Fruit fly (Drosophila melanogaster) whole organism, prepupa: ENCODE measurements around the gene mio.

ENCODE experiments used
- Blimp-1 ChIP-seq: fragments of 200-800 bp; sonication (Bioruptor generic); optimal IDR thresholded peaks from 3 replicates; lab custom pipeline; 2017; ENCODE audit warnings: missing biosample characterization, missing genetic modification characterization, mild to moderate bottlenecking, moderate library complexity, missing genetic modification reagents
- CG11294 ChIP-seq: fragments of 200-800 bp; sonication (Bioruptor generic); IDR thresholded peaks from 2 replicates; pipeline ENCODE4 v1.3.6; 2022; ENCODE audit warnings: missing biosample characterization, missing genetic modification characterization
- CG11762 ChIP-seq: fragments of 200-800 bp; sonication (Bioruptor generic); optimal IDR thresholded peaks from 3 replicates; lab custom pipeline; 2016; ENCODE audit warnings: missing biosample characterization, missing genetic modification characterization; ENCODE audit not compliant: insufficient read depth
- CG11902 ChIP-seq: fragments of 200-800 bp; sonication (Bioruptor generic); optimal IDR thresholded peaks from 3 replicates; lab custom pipeline; 2016; ENCODE audit warnings: missing biosample characterization, missing genetic modification characterization
- CG15336 ChIP-seq: fragments of 200-800 bp; sonication (Bioruptor generic); IDR thresholded peaks from 2 replicates; pipeline ENCODE4 v1.3.6; 2022; ENCODE audit warnings: missing biosample characterization, missing genetic modification characterization
- CG3032 ChIP-seq: fragments of 200-800 bp; optimal IDR thresholded peaks from 2 replicates; lab custom pipeline; 2019; ENCODE audit warnings: missing biosample characterization, mild to moderate bottlenecking, missing genetic modification characterization, moderate library complexity
- CG31627 ChIP-seq: fragments of 200-800 bp; sonication (Bioruptor generic); optimal IDR thresholded peaks from 3 replicates; lab custom pipeline; 2016; ENCODE audit warnings: missing biosample characterization, missing genetic modification characterization
- CG32006 ChIP-seq: fragments of 200-800 bp; sonication (Bioruptor generic); optimal IDR thresholded peaks from 3 replicates; lab custom pipeline; 2017; ENCODE audit warnings: missing biosample characterization, mild to moderate bottlenecking, missing genetic modification characterization
- CG34406 ChIP-seq: fragments of 200-800 bp; sonication (Bioruptor generic); optimal IDR thresholded peaks from 3 replicates; lab custom pipeline; 2016; ENCODE audit warnings: missing biosample characterization, missing genetic modification characterization
- CG3919 ChIP-seq: fragments of 200-800 bp; sonication (Bioruptor generic); optimal IDR thresholded peaks from 3 replicates; lab custom pipeline; 2016; ENCODE audit warnings: missing biosample characterization, missing genetic modification characterization
- CG4318 ChIP-seq: fragments of 200-800 bp; sonication (Bioruptor generic); optimal IDR thresholded peaks from 3 replicates; lab custom pipeline; 2017; ENCODE audit warnings: missing biosample characterization, mild to moderate bottlenecking, missing genetic modification characterization
- CG6163 ChIP-seq: fragments of 200-800 bp; sonication (Bioruptor generic); IDR thresholded peaks from 3 replicates; pipeline ENCODE4 v1.3.6; 2022; ENCODE audit warnings: missing biosample characterization, missing genetic modification characterization
- CG6276 ChIP-seq: fragments of 200-800 bp; sonication (Bioruptor generic); optimal IDR thresholded peaks from 2 replicates; lab custom pipeline; 2017; ENCODE audit warnings: missing biosample characterization, mild to moderate bottlenecking, missing genetic modification characterization
- CG6792 ChIP-seq: fragments of 200-800 bp; sonication (Bioruptor generic); optimal IDR thresholded peaks from 3 replicates; lab custom pipeline; 2016; ENCODE audit warnings: missing biosample characterization, missing genetic modification characterization
- CG6854 ChIP-seq: fragments of 200-800 bp; sonication (Bioruptor generic); optimal IDR thresholded peaks from 2 replicates; lab custom pipeline; 2017; ENCODE audit warnings: missing biosample characterization, mild to moderate bottlenecking, missing genetic modification characterization
- CG7368 ChIP-seq: fragments of 200-800 bp; sonication (Bioruptor generic); optimal IDR thresholded peaks from 3 replicates; lab custom pipeline; 2016; ENCODE audit warnings: missing biosample characterization, missing genetic modification characterization
- CG8119 ChIP-seq: fragments of 200-800 bp; sonication (Bioruptor generic); IDR thresholded peaks from 3 replicates; pipeline ENCODE4 v1.3.6; 2022; ENCODE audit warnings: missing biosample characterization, missing genetic modification characterization
- CG8319 ChIP-seq: fragments of 200-800 bp; sonication (Bioruptor generic); optimal IDR thresholded peaks from 3 replicates; lab custom pipeline; 2016; ENCODE audit warnings: missing biosample characterization, missing genetic modification characterization
- CG8632 ChIP-seq: fragments of 200-800 bp; sonication (Bioruptor generic); optimal IDR thresholded peaks from 3 replicates; lab custom pipeline; 2016; ENCODE audit warnings: missing biosample characterization, missing genetic modification characterization
- CG9139 ChIP-seq: fragments of 200-800 bp; sonication (Bioruptor generic); optimal IDR thresholded peaks from 3 replicates; lab custom pipeline; 2017; ENCODE audit warnings: missing biosample characterization, mild to moderate bottlenecking, missing genetic modification characterization
- Eip75B ChIP-seq: fragments of 200-800 bp; sonication (Bioruptor generic); optimal IDR thresholded peaks from 3 replicates; lab custom pipeline; 2016; ENCODE audit warnings: missing biosample characterization, missing genetic modification characterization
- Eip78C ChIP-seq: fragments of 200-800 bp; sonication (Bioruptor generic); peaks from one replicate; lab custom pipeline; 2016; ENCODE audit warnings: missing biosample characterization, missing genetic modification characterization
- Eip93F ChIP-seq: fragments of 200-800 bp; sonication (Bioruptor generic); optimal IDR thresholded peaks from 2 replicates; lab custom pipeline; 2016; ENCODE audit warnings: missing biosample characterization, mild to moderate bottlenecking, missing genetic modification characterization
- Ets21C ChIP-seq: fragments of 200-800 bp; sonication (Bioruptor generic); optimal IDR thresholded peaks from 3 replicates; lab custom pipeline; 2016; ENCODE audit warnings: missing biosample characterization, missing genetic modification characterization
- Ets96B ChIP-seq: fragments of 200-800 bp; optimal IDR thresholded peaks from 2 replicates; lab custom pipeline; 2019; ENCODE audit warnings: missing biosample characterization, mild to moderate bottlenecking, missing genetic modification characterization, moderate library complexity
- Gug ChIP-seq: fragments of 200-800 bp; sonication (Bioruptor generic); IDR thresholded peaks from 2 replicates; pipeline ENCODE4 v1.3.6; 2022; ENCODE audit warnings: missing biosample characterization, missing genetic modification characterization
- Hr39 ChIP-seq: fragments of 200-800 bp; sonication (Bioruptor generic); optimal IDR thresholded peaks from 2 replicates; lab custom pipeline; 2016; ENCODE audit warnings: missing biosample characterization, missing genetic modification characterization
- Lpt ChIP-seq: fragments of 200-800 bp; sonication (Bioruptor generic); optimal IDR thresholded peaks from 3 replicates; lab custom pipeline; 2016; ENCODE audit warnings: missing biosample characterization, missing genetic modification characterization
- Met ChIP-seq: fragments of 200-800 bp; sonication (Bioruptor generic); optimal IDR thresholded peaks from 3 replicates; lab custom pipeline; 2016; ENCODE audit warnings: missing biosample characterization, missing genetic modification characterization
- Sox102F ChIP-seq: fragments of 200-800 bp; sonication (Bioruptor generic); optimal IDR thresholded peaks from 2 replicates; lab custom pipeline; 2016; ENCODE audit warnings: missing biosample characterization, mild to moderate bottlenecking, missing genetic modification characterization
- Sox14 ChIP-seq: fragments of 200-800 bp; sonication (Bioruptor generic); optimal IDR thresholded peaks from 3 replicates; lab custom pipeline; 2016; ENCODE audit warnings: missing biosample characterization, missing genetic modification characterization
- Sox15 ChIP-seq: fragments of 200-800 bp; sonication (Bioruptor generic); optimal IDR thresholded peaks from 3 replicates; lab custom pipeline; 2016; ENCODE audit warnings: missing biosample characterization, missing genetic modification characterization
- achi ChIP-seq: fragments of 200-800 bp; sonication (Bioruptor generic); optimal IDR thresholded peaks from 3 replicates; lab custom pipeline; 2016; ENCODE audit warnings: missing biosample characterization, missing genetic modification characterization
- cyc ChIP-seq: fragments of 200-800 bp; sonication (Bioruptor generic); optimal IDR thresholded peaks from 3 replicates; lab custom pipeline; 2016; ENCODE audit warnings: missing biosample characterization, missing genetic modification characterization
- dac ChIP-seq: fragments of 200-800 bp; sonication (Bioruptor generic); optimal IDR thresholded peaks from 2 replicates; lab custom pipeline; 2017; ENCODE audit warnings: missing biosample characterization, mild to moderate bottlenecking, missing genetic modification characterization
- dsx ChIP-seq: fragments of 200-800 bp; optimal IDR thresholded peaks from 3 replicates; lab custom pipeline; 2019; ENCODE audit warnings: missing biosample characterization, mild to moderate bottlenecking, missing genetic modification characterization, moderate library complexity; ENCODE audit not compliant: poor library complexity, severe bottlenecking
- eg ChIP-seq: fragments of 200-800 bp; sonication (Bioruptor generic); IDR thresholded peaks from 3 replicates; pipeline ENCODE4 v1.3.6; 2022; ENCODE audit warnings: missing biosample characterization, missing genetic modification characterization
- esn ChIP-seq: fragments of 200-800 bp; sonication (Bioruptor generic); optimal IDR thresholded peaks from 2 replicates; lab custom pipeline; 2016; ENCODE audit warnings: missing biosample characterization, mild to moderate bottlenecking, missing genetic modification characterization, moderate library complexity
- fkh ChIP-seq: fragments of 200-800 bp; sonication (Bioruptor generic); optimal IDR thresholded peaks from 3 replicates; lab custom pipeline; 2017; ENCODE audit warnings: missing biosample characterization, mild to moderate bottlenecking, missing genetic modification characterization, moderate library complexity
- lz ChIP-seq: fragments of 200-800 bp; sonication (Bioruptor generic); optimal IDR thresholded peaks from 3 replicates; lab custom pipeline; 2016; ENCODE audit warnings: missing biosample characterization, missing genetic modification characterization
- net ChIP-seq: fragments of 200-800 bp; sonication (Bioruptor generic); optimal IDR thresholded peaks from 3 replicates; lab custom pipeline; 2016; ENCODE audit warnings: missing biosample characterization, missing genetic modification characterization
- pdm3 ChIP-seq: fragments of 200-800 bp; sonication (Bioruptor generic); optimal IDR thresholded peaks from 3 replicates; lab custom pipeline; 2016; ENCODE audit warnings: missing biosample characterization, missing genetic modification characterization
- spab ChIP-seq: fragments of 200-800 bp; sonication (Bioruptor generic); optimal IDR thresholded peaks from 2 replicates; lab custom pipeline; 2017; ENCODE audit warnings: missing biosample characterization, mild to moderate bottlenecking, missing genetic modification characterization, missing genetic modification reagents
- ss ChIP-seq, 2 experiments: fragments of 200-800 bp; sonication (Bioruptor generic); optimal IDR thresholded peaks; 2 replicates in 1 of 2; 3 replicates in 1 of 2; lab custom pipeline; 2017 to 2018; ENCODE audit warnings: mild to moderate bottlenecking in 2 of 2, missing biosample characterization in 2 of 2, missing genetic modification characterization in 2 of 2, moderate library complexity in 1 of 2
- svp ChIP-seq: fragments of 200-800 bp; sonication (Bioruptor generic); peaks from one replicate; lab custom pipeline; 2016; ENCODE audit warnings: missing biosample characterization, missing genetic modification characterization
- topi ChIP-seq: fragments of 200-800 bp; sonication (Bioruptor generic); optimal IDR thresholded peaks from 3 replicates; lab custom pipeline; 2016; ENCODE audit warnings: missing biosample characterization, missing genetic modification characterization
- vri ChIP-seq: fragments of 200-800 bp; sonication (Bioruptor generic); optimal IDR thresholded peaks from 3 replicates; lab custom pipeline; 2016; ENCODE audit warnings: missing biosample characterization, mild to moderate bottlenecking, missing genetic modification characterization

The mio gene

dm6 chr2L:2227316-2227715, 10.2 kb downstream of the mio start (continued):
- TF ChIP-seq CG7368: peak; percentile 83
- TF ChIP-seq Sox14: peak; percentile 85
- TF ChIP-seq CG32006 (GFP tag; lab: Kevin White, UChicago): peak; percentile 80
- TF ChIP-seq Eip75B: peak; percentile 76
- peak; percentile 30 for TF ChIP-seq CG6854
- peak; percentile 81 for TF ChIP-seq CG8119 (GFP tag; lab: Robert Waterston, UW)
- TF ChIP-seq CG31627 (GFP tag; lab: Kevin White, UChicago): peak; percentile 83
- TF ChIP-seq CG9139: no peak
- peak; percentile 80 for TF ChIP-seq CG8632 (GFP tag; lab: Kevin White, UChicago)
- TF ChIP-seq topi (GFP tag; lab: Kevin White, UChicago): peak; percentile 76
- peak; percentile 75 for TF ChIP-seq Gug (GFP tag; lab: Robert Waterston, UW)
- peak; percentile 67 for TF ChIP-seq Ets96B (tag; lab: Kevin White, UChicago)
- peak; percentile 47 for TF ChIP-seq CG11902 (GFP tag; lab: Kevin White, UChicago)
- no peak for TF ChIP-seq CG8319 (GFP tag; lab: Kevin White, UChicago)
- TF ChIP-seq achi (GFP tag; lab: Kevin White, UChicago): peak; percentile 74
- peak; percentile 81 for TF ChIP-seq CG6792 (GFP tag; lab: Kevin White, UChicago)
- peak; percentile 88 for TF ChIP-seq net (GFP tag; lab: Kevin White, UChicago)
- TF ChIP-seq lz (GFP tag; lab: Kevin White, UChicago): peak; percentile 70
- TF ChIP-seq Blimp-1 (GFP tag; lab: Kevin White, UChicago): peak; percentile 30
- peak; percentile 68 for TF ChIP-seq Ets21C
- peak; percentile 73 for TF ChIP-seq dsx
- TF ChIP-seq Sox102F (GFP tag; lab: Kevin White, UChicago): peak; percentile 83
- peak; percentile 80 for TF ChIP-seq CG34406
- TF ChIP-seq CG3032 (tag; lab: Kevin White, UChicago): peak; percentile 66
- peak; percentile 72 for TF ChIP-seq CG6276 (GFP tag; lab: Kevin White, UChicago)
- peak; percentile 69 for TF ChIP-seq cyc (GFP tag; lab: Kevin White, UChicago)
- TF ChIP-seq CG6163: peak; percentile 87
- TF ChIP-seq CG11762: peak; percentile 62

dm6 chr2L:2228179-2228849, 11.2 kb downstream of the mio start:
- peak; percentile 81 for TF ChIP-seq vri
- peak; percentile 37 for TF ChIP-seq Eip78C (GFP tag; lab: Kevin White, UChicago)
- no peak for TF ChIP-seq ss (GFP tag; optimal IDR thresholded peaks at IDR 0.05; lab: Kevin White, UChicago)
- TF ChIP-seq Sox14: peak; percentile 60
- TF ChIP-seq Eip93F: peak; percentile 52
- TF ChIP-seq CG15336 (GFP tag; lab: Robert Waterston, UW): 0 out of 2 replicates have a peak, but pooled peaks have one; percentile 16
- TF ChIP-seq fkh (GFP tag; lab: Kevin White, UChicago): peak; percentile 58
- no peak for TF ChIP-seq CG11294 (GFP tag; lab: Robert Waterston, UW)
- peak; percentile 71 for TF ChIP-seq svp
- no peak for TF ChIP-seq CG6163
- TF ChIP-seq, all 60 proteins: peak for 7

- no peak for TF ChIP-seq CG6854
- TF ChIP-seq Met (GFP tag; lab: Kevin White, UChicago): no peak
- no peak for TF ChIP-seq Hr39
- peak; percentile 13 for TF ChIP-seq CG3032 (tag; lab: Kevin White, UChicago)
- TF ChIP-seq dac (GFP tag; lab: Kevin White, UChicago): no peak
- no peak for TF ChIP-seq net (GFP tag; lab: Kevin White, UChicago)
- no peak for TF ChIP-seq CG9139
- TF ChIP-seq eg (GFP tag; lab: Robert Waterston, UW): peak; percentile 40; the same call in 1 of the 3 replicates
- TF ChIP-seq cyc (GFP tag; lab: Kevin White, UChicago): no peak
- peak; percentile 33 for TF ChIP-seq svp
- TF ChIP-seq esn (GFP tag; lab: Kevin White, UChicago): peak; percentile 36
- peak; percentile 13; the same call in 1 of the 2 replicates for TF ChIP-seq CG15336 (GFP tag; lab: Robert Waterston, UW)
- no peak for TF ChIP-seq CG32006 (GFP tag; lab: Kevin White, UChicago)
- TF ChIP-seq CG4318 (GFP tag; lab: Kevin White, UChicago): no peak
- no peak for TF ChIP-seq CG7368
- no peak for TF ChIP-seq fkh (GFP tag; lab: Kevin White, UChicago)
- TF ChIP-seq CG11762: no peak
- no peak for TF ChIP-seq pdm3 (GFP tag; lab: Kevin White, UChicago)
- peak; percentile 9 for TF ChIP-seq Eip93F
- TF ChIP-seq Blimp-1 (GFP tag; lab: Kevin White, UChicago): no peak
- TF ChIP-seq Eip78C (GFP tag; lab: Kevin White, UChicago): no peak
- no peak for TF ChIP-seq Sox15 (GFP tag; lab: Kevin White, UChicago)
- no peak for TF ChIP-seq CG8319 (GFP tag; lab: Kevin White, UChicago)
- TF ChIP-seq spab (GFP tag; lab: Kevin White, UChicago): no peak
- no peak for TF ChIP-seq Lpt
- no peak for TF ChIP-seq CG3919 (GFP tag; lab: Kevin White, UChicago)
Measured at dm6 chr2L:2236722-2237121, 19.6 kb downstream of the mio start, which contains the start of gene Sec24CD. Gene Sec24CD, minus strand, starts transcription at chr2L:2236844.
